Fruit fly (Drosophila melanogaster) whole organism, wandering third instar larva: Measurements from ENCODE around the gene Lst8.

Source experiments
- Abd-B ChIP-seq: fragments of >200 bp; optimal IDR thresholded peaks from 2 replicates; lab custom pipeline; 2017; ENCODE audit warnings: missing biosample characterization, missing genetic modification characterization
- CG32264 ChIP-seq: fragments of 200-800 bp; sonication (Bioruptor generic); optimal IDR thresholded peaks from 2 replicates; lab custom pipeline; 2016; ENCODE audit warnings: missing biosample characterization, missing genetic modification characterization
- CG9705 ChIP-seq: fragments of 200-800 bp; sonication (Bioruptor generic); optimal IDR thresholded peaks from 2 replicates; lab custom pipeline; 2018; ENCODE audit warnings: missing biosample characterization, mild to moderate bottlenecking, missing genetic modification characterization
- CrebA ChIP-seq: fragments of 200-800 bp; sonication (Bioruptor generic); optimal IDR thresholded peaks from 2 replicates; lab custom pipeline; 2016; ENCODE audit warnings: missing biosample characterization, mild to moderate bottlenecking, missing genetic modification characterization, borderline replicate concordance
- Dfd ChIP-seq: fragments of >200 bp; optimal IDR thresholded peaks from 2 replicates; lab custom pipeline; 2017; ENCODE audit warnings: missing biosample characterization, missing genetic modification characterization
- Dif ChIP-seq: fragments of 200-275, 200-300 bp; sonication (Bioruptor generic); optimal IDR thresholded peaks from 2 replicates; lab custom pipeline; 2018; ENCODE audit warnings: missing biosample characterization, missing genetic modification characterization; ENCODE audit not compliant: partially characterized antibody
- GATAd ChIP-seq: sonication (Bioruptor generic); optimal IDR thresholded peaks from 2 replicates; lab custom pipeline; 2016; ENCODE audit warnings: missing biosample characterization, missing genetic modification characterization
- HLH106 ChIP-seq: fragments of 200-800 bp; optimal IDR thresholded peaks from 3 replicates; lab custom pipeline; 2019; ENCODE audit warnings: missing biosample characterization, mild to moderate bottlenecking, missing genetic modification characterization, moderate library complexity
- Hnf4 ChIP-seq: fragments of 200-800 bp; sonication (Bioruptor generic); optimal IDR thresholded peaks from 2 replicates; lab custom pipeline; 2016; ENCODE audit warnings: missing biosample characterization, mild to moderate bottlenecking, missing genetic modification characterization
- Hr78 ChIP-seq: fragments of >200 bp; optimal IDR thresholded peaks from 2 replicates; lab custom pipeline; 2017; ENCODE audit warnings: missing biosample characterization, missing genetic modification characterization
- Hr83 ChIP-seq: fragments of 200-300 bp; sonication (Bioruptor generic); optimal IDR thresholded peaks from 2 replicates; lab custom pipeline; 2016; ENCODE audit warnings: missing biosample characterization, mild to moderate bottlenecking, missing genetic modification characterization, moderate library complexity; ENCODE audit not compliant: poor library complexity, severe bottlenecking
- Jra ChIP-seq: sonication (Bioruptor generic); optimal IDR thresholded peaks from 2 replicates; lab custom pipeline; 2016; ENCODE audit warnings: missing biosample characterization, missing genetic modification characterization
- Mio ChIP-seq: sonication (Bioruptor generic); optimal IDR thresholded peaks from 2 replicates; lab custom pipeline; 2016; ENCODE audit warnings: missing biosample characterization, missing genetic modification characterization
- Myc ChIP-seq: fragments of >200 bp; optimal IDR thresholded peaks from 2 replicates; lab custom pipeline; 2017
- N ChIP-seq: fragments of >200 bp; optimal IDR thresholded peaks from 2 replicates; lab custom pipeline; 2018; ENCODE audit warnings: missing biosample characterization, missing external identifiers, missing genetic modification characterization
- OdsH ChIP-seq: fragments of 200-800 bp; sonication (Bioruptor generic); optimal IDR thresholded peaks from 2 replicates; lab custom pipeline; 2016; ENCODE audit warnings: missing biosample characterization, mild to moderate bottlenecking, missing genetic modification characterization
- Rel ChIP-seq, 2 experiments: fragments of 200-800 bp; sonication (Bioruptor generic) in 1 of 2; optimal IDR thresholded peaks; 2 replicates in 1 of 2; 3 replicates in 1 of 2; lab custom pipeline; 2016 to 2019; ENCODE audit warnings: mild to moderate bottlenecking in 2 of 2, missing biosample characterization in 2 of 2, missing genetic modification characterization in 2 of 2, moderate library complexity in 1 of 2
- Sp1 ChIP-seq: fragments of 200-800 bp; sonication (Bioruptor generic); optimal IDR thresholded peaks from 3 replicates; lab custom pipeline; 2019; ENCODE audit warnings: missing biosample characterization, mild to moderate bottlenecking, missing genetic modification characterization, moderate library complexity
- Vsx2 ChIP-seq: fragments of 200-300, 225-300 bp; sonication (Bioruptor generic); optimal IDR thresholded peaks from 2 replicates; lab custom pipeline; 2018; ENCODE audit warnings: missing biosample characterization, missing genetic modification characterization; ENCODE audit not compliant: partially characterized antibody
- br ChIP-seq: fragments of 200-800 bp; sonication (Bioruptor generic); optimal IDR thresholded peaks from 2 replicates; lab custom pipeline; 2016; ENCODE audit warnings: missing biosample characterization, missing genetic modification characterization
- brk ChIP-seq: fragments of 200-800 bp; sonication (Bioruptor generic); optimal IDR thresholded peaks from 2 replicates; lab custom pipeline; 2016; ENCODE audit warnings: missing biosample characterization, mild to moderate bottlenecking, missing genetic modification characterization
- dl ChIP-seq, 2 experiments: fragments of 175-275, 200-275 bp in 1 of 2; fragments of 200-275 bp in 1 of 2; sonication (Bioruptor generic); optimal IDR thresholded peaks; lab custom pipeline; 2018; ENCODE audit warnings: mild to moderate bottlenecking in 2 of 2, missing biosample characterization in 2 of 2, missing genetic modification characterization in 2 of 2, moderate library complexity in 2 of 2; ENCODE audit not compliant: partially characterized antibody in 2 of 2, insufficient read depth in 1 of 2
- dmrt93B ChIP-seq: fragments of 200-800 bp; sonication (Bioruptor generic); optimal IDR thresholded peaks from 2 replicates; lab custom pipeline; 2018; ENCODE audit warnings: missing biosample characterization, mild to moderate bottlenecking, missing genetic modification characterization
- dsf ChIP-seq: sonication (Bioruptor generic); optimal IDR thresholded peaks from 2 replicates; lab custom pipeline; 2016; ENCODE audit warnings: missing biosample characterization, missing genetic modification characterization, borderline replicate concordance
- ey ChIP-seq: fragments of 200-800 bp; sonication (Bioruptor generic); optimal IDR thresholded peaks from 2 replicates; lab custom pipeline; 2016; ENCODE audit warnings: missing biosample characterization, missing genetic modification characterization
- foxo ChIP-seq, 2 experiments: fragments of 200-800 bp; sonication (Bioruptor generic); optimal IDR thresholded peaks; 2 replicates in 1 of 2; 3 replicates in 1 of 2; lab custom pipeline; 2016 to 2017; ENCODE audit warnings: missing biosample characterization in 2 of 2, missing genetic modification characterization in 2 of 2
- fru ChIP-seq: fragments of 200-800 bp; sonication (Bioruptor generic); optimal IDR thresholded peaks from 3 replicates; lab custom pipeline; 2016; ENCODE audit warnings: missing biosample characterization, mild to moderate bottlenecking, missing genetic modification characterization
- h ChIP-seq: fragments of 200-800 bp; sonication (Bioruptor generic); optimal IDR thresholded peaks from 3 replicates; lab custom pipeline; 2016; ENCODE audit warnings: missing biosample characterization, mild to moderate bottlenecking, missing genetic modification characterization
- jim ChIP-seq: fragments of 175-275, 200-325 bp; sonication (Bioruptor generic); optimal IDR thresholded peaks from 2 replicates; lab custom pipeline; 2016; ENCODE audit warnings: missing biosample characterization, mild to moderate bottlenecking, missing genetic modification characterization
- lola ChIP-seq: fragments of >200 bp; optimal IDR thresholded peaks from 2 replicates; lab custom pipeline; 2017; ENCODE audit warnings: missing biosample characterization, missing genetic modification characterization
- pan ChIP-seq: fragments of >200 bp; optimal IDR thresholded peaks from 2 replicates; lab custom pipeline; 2017
- psq ChIP-seq: fragments of 200-800 bp; sonication (Bioruptor generic); optimal IDR thresholded peaks from 3 replicates; lab custom pipeline; 2017; ENCODE audit warnings: missing biosample characterization, mild to moderate bottlenecking, missing genetic modification characterization, moderate library complexity
- rgr ChIP-seq: fragments of 200-800 bp; sonication (Bioruptor generic); optimal IDR thresholded peaks from 3 replicates; lab custom pipeline; 2016; ENCODE audit warnings: missing biosample characterization, mild to moderate bottlenecking, missing genetic modification characterization
- sage ChIP-seq: fragments of 200-800 bp; sonication (Bioruptor generic); optimal IDR thresholded peaks from 2 replicates; lab custom pipeline; 2016; ENCODE audit warnings: missing biosample characterization, mild to moderate bottlenecking, missing genetic modification characterization
- sv ChIP-seq: fragments of 200-800 bp; sonication (Bioruptor generic); optimal IDR thresholded peaks from 3 replicates; lab custom pipeline; 2016; ENCODE audit warnings: missing biosample characterization, missing genetic modification characterization
- tai ChIP-seq: sonication (Bioruptor generic); optimal IDR thresholded peaks from 2 replicates; lab custom pipeline; 2016; ENCODE audit warnings: missing biosample characterization, missing genetic modification characterization
- usp ChIP-seq: fragments of >200 bp; optimal IDR thresholded peaks from 2 replicates; lab custom pipeline; 2017; ENCODE audit warnings: missing biosample characterization, missing genetic modification characterization
- woc ChIP-seq: sonication (Bioruptor generic); optimal IDR thresholded peaks from 2 replicates; lab custom pipeline; 2016; ENCODE audit warnings: missing biosample characterization, mild to moderate bottlenecking, missing genetic modification characterization

Lst8 gene

dm6 chrX:9579918-9580521, 25.7 kb downstream of the Lst8 start, which contains the start of gene LPCAT:
Gene LPCAT, minus strand, starts transcription at chrX:9579987.
- TF ChIP-seq lola (GFP tag; lab: Kevin White, UChicago) (no peak), usp (GFP tag; lab: Kevin White, UChicago) (no peak), pan (no peak), Mio (GFP tag; lab: Kevin White, UChicago) (no peak), HLH106 (peak; percentile 72), foxo (GFP tag; optimal IDR thresholded peaks at IDR 0.05; lab: Kevin White, UChicago) (peak in 1 of 2 experiments; percentile 88), Rel (GFP tag; optimal IDR thresholded peaks at IDR 0.05; lab: Kevin White, UChicago) (no peak), Rel (tag; optimal IDR thresholded peaks at IDR 0.05; lab: Kevin White, UChicago) (no peak), br (GFP tag; lab: Kevin White, UChicago) (peak; percentile 62), Hnf4 (GFP tag; lab: Kevin White, UChicago) (peak; percentile 80), Dfd (GFP tag; lab: Kevin White, UChicago) (no peak), Hr83 (peak; percentile 92), brk (GFP tag; lab: Kevin White, UChicago) (no peak), Abd-B (GFP tag; lab: Kevin White, UChicago) (no peak), CrebA (GFP tag; lab: Kevin White, UChicago) (peak; percentile 40), N (GFP tag; lab: Kevin White, UChicago) (no peak), CG32264 (GFP tag; lab: Kevin White, UChicago) (peak; percentile 32), sv (GFP tag; lab: Kevin White, UChicago) (peak; percentile 83), Vsx2 (no peak), dmrt93B (peak; percentile 48), Jra (GFP tag; lab: Kevin White, UChicago) (peak; percentile 71), h (GFP tag; lab: Kevin White, UChicago) (peak; percentile 69), tai (peak; percentile 80), Sp1 (GFP tag; lab: Kevin White, UChicago) (peak; percentile 69), CG9705 (GFP tag; lab: Kevin White, UChicago) (peak; percentile 73), psq (no peak), Myc (lab: Kevin White, UChicago) (peak; percentile 31), woc (GFP tag; lab: Kevin White, UChicago) (peak; percentile 27), dl (GFP tag; optimal IDR thresholded peaks at IDR 0.05; lab: Kevin White, UChicago; ENCODE audit: insufficient read depth in 1 of 2, partially characterized antibody in 2 of 2) (no peak), sage (peak; percentile 67), Dif (GFP tag; lab: Kevin White, UChicago) (peak; percentile 9), dsf (GFP tag; lab: Kevin White, UChicago) (peak; percentile 23), OdsH (GFP tag; lab: Kevin White, UChicago) (peak; percentile 23), ey (GFP tag; lab: Kevin White, UChicago) (peak; percentile 78), fru (GFP tag; lab: Kevin White, UChicago) (peak; percentile 83), rgr (GFP tag; lab: Kevin White, UChicago) (peak; percentile 60), jim (GFP tag; lab: Kevin White, UChicago) (peak; percentile 34), Hr78 (GFP tag; lab: Kevin White, UChicago) (no peak), GATAd (no peak)

- TF ChIP-seq Abd-B (GFP tag; lab: Kevin White, UChicago) (no peak), Hnf4 (GFP tag; lab: Kevin White, UChicago) (peak; percentile 99), Sp1 (GFP tag; lab: Kevin White, UChicago) (peak; percentile 99), brk (GFP tag; lab: Kevin White, UChicago) (peak; percentile 97), woc (GFP tag; lab: Kevin White, UChicago) (peak; percentile 99), Rel (GFP tag; optimal IDR thresholded peaks at IDR 0.05; lab: Kevin White, UChicago) (peak; percentile 93), Rel (tag; optimal IDR thresholded peaks at IDR 0.05; lab: Kevin White, UChicago) (peak; percentile 94), Dif (GFP tag; lab: Kevin White, UChicago) (no peak), br (GFP tag; lab: Kevin White, UChicago) (peak; percentile 100), rgr (GFP tag; lab: Kevin White, UChicago) (peak; percentile 100), foxo (GFP tag; optimal IDR thresholded peaks at IDR 0.05; lab: Kevin White, UChicago) (peak; percentile 98 to 100), Dfd (GFP tag; lab: Kevin White, UChicago) (no peak), Vsx2 (no peak), HLH106 (peak; percentile 100), Myc (lab: Kevin White, UChicago) (no peak), Jra (GFP tag; lab: Kevin White, UChicago) (peak; percentile 99), lola (GFP tag; lab: Kevin White, UChicago) (no peak), jim (GFP tag; lab: Kevin White, UChicago) (peak; percentile 88), dsf (GFP tag; lab: Kevin White, UChicago) (peak; percentile 96), CG32264 (GFP tag; lab: Kevin White, UChicago) (peak; percentile 99), sv (GFP tag; lab: Kevin White, UChicago) (peak; percentile 97), ey (GFP tag; lab: Kevin White, UChicago) (peak; percentile 100), OdsH (GFP tag; lab: Kevin White, UChicago) (peak; percentile 100), CrebA (GFP tag; lab: Kevin White, UChicago) (peak; percentile 98), Hr78 (GFP tag; lab: Kevin White, UChicago) (no peak), usp (GFP tag; lab: Kevin White, UChicago) (no peak), N (GFP tag; lab: Kevin White, UChicago) (no peak), h (GFP tag; lab: Kevin White, UChicago) (peak; percentile 100), Hr83 (peak; percentile 99), dl (GFP tag; optimal IDR thresholded peaks at IDR 0.05; lab: Kevin White, UChicago; ENCODE audit: insufficient read depth in 1 of 2, partially characterized antibody in 2 of 2) (no peak), sage (peak; percentile 96), GATAd (peak; percentile 99), psq (peak; percentile 100), tai (peak; percentile 99), fru (GFP tag; lab: Kevin White, UChicago) (peak; percentile 100), Mio (GFP tag; lab: Kevin White, UChicago) (peak; percentile 95)
Observed at dm6 chrX:9578696-9579509, 26.9 kb downstream of the Lst8 start.
